Worm (Caenorhabditis elegans) whole organism, L1 larva: ENCODE data around the gene F35H12.6.
A peak's percentile ranks its signal among the peaks of the same experiment; 100 is the strongest.

Experiments
- C04F5.9 ChIP-seq: sonication (generic microtip); optimal IDR thresholded peaks from 2 replicates; lab custom pipeline; 2016; ENCODE audit warnings: missing genetic modification characterization, missing compliant biosample characterization
- C16A3.4 ChIP-seq: fragments of 150-350 bp; optimal IDR thresholded peaks from 2 replicates; lab custom pipeline; 2014; ENCODE audit warnings: missing biosample characterization, missing genetic modification characterization
- aha-1 ChIP-seq: fragments of 150-350 bp; optimal IDR thresholded peaks from 2 replicates; lab custom pipeline; 2014; ENCODE audit warnings: missing biosample characterization, missing genetic modification characterization
- alr-1 ChIP-seq: fragments of 200-800 bp; sonication (Bioruptor generic); optimal IDR thresholded peaks from 2 replicates; lab custom pipeline; 2018; ENCODE audit warnings: borderline replicate concordance, mild to moderate bottlenecking, missing genetic modification characterization, missing compliant biosample characterization
- ceh-63 ChIP-seq: fragments of 200-800 bp; sonication (Bioruptor generic); optimal IDR thresholded peaks from 2 replicates; lab custom pipeline; 2018; ENCODE audit warnings: mild to moderate bottlenecking, missing genetic modification characterization, missing compliant biosample characterization
- ceh-88 ChIP-seq: fragments of 200-800 bp; sonication (Bioruptor generic); IDR thresholded peaks from 2 replicates; pipeline ENCODE4 v1.3.6; 2022; ENCODE audit warnings: missing genetic modification characterization, missing compliant biosample characterization
- ceh-90 ChIP-seq: sonication (generic microtip); optimal IDR thresholded peaks from 2 replicates; lab custom pipeline; 2016; ENCODE audit warnings: missing genetic modification characterization, missing compliant biosample characterization
- ces-1 ChIP-seq: fragments of 150-350 bp; optimal IDR thresholded peaks from 2 replicates; lab custom pipeline; 2014; ENCODE audit warnings: missing biosample characterization, missing genetic modification reagents, missing genetic modification characterization
- dpl-1 ChIP-seq, 3 experiments: fragments of 150-350 bp in 2 of 3; sonication (generic microtip) in 1 of 3; optimal IDR thresholded peaks; 2 replicates each; lab custom pipeline; 2014 to 2017; ENCODE audit warnings: missing biosample characterization in 3 of 3, missing genetic modification characterization in 3 of 3, missing genetic modification reagents in 3 of 3
- efl-1 ChIP-seq, 4 experiments: fragments of 150-350 bp; optimal IDR thresholded peaks in 3 of 4; peaks in 1 of 4; 1 replicate in 1 of 4; 2 replicates in 3 of 4; lab custom pipeline; 2014; ENCODE audit warnings: missing biosample characterization in 2 of 4, missing genetic modification characterization in 2 of 4, missing genetic modification reagents in 2 of 4
- efl-3 ChIP-seq: fragments of 200-800 bp; sonication (Bioruptor generic); optimal IDR thresholded peaks from 2 replicates; lab custom pipeline; 2018; ENCODE audit warnings: mild to moderate bottlenecking, missing genetic modification characterization, missing compliant biosample characterization
- egl-13 ChIP-seq: sonication (generic microtip); optimal IDR thresholded peaks from 2 replicates; lab custom pipeline; 2016; ENCODE audit warnings: missing genotype, missing genetic modification reagents, missing genetic modification characterization, missing compliant biosample characterization
- egl-27 ChIP-seq, 2 experiments: fragments of 150-350 bp in 1 of 2; sonication (generic microtip); optimal IDR thresholded peaks; 3 replicates each; lab custom pipeline; 2017 to 2018; ENCODE audit warnings: missing biosample characterization in 2 of 2, missing genetic modification characterization in 2 of 2, missing genetic modification reagents in 2 of 2
- ets-5 ChIP-seq: fragments of 200-800 bp; sonication (Bioruptor generic); IDR thresholded peaks from 2 replicates; pipeline ENCODE4 v1.3.6; 2022; ENCODE audit warnings: missing genetic modification characterization, missing compliant biosample characterization
- fkh-10 ChIP-seq: sonication (generic microtip); optimal IDR thresholded peaks from 2 replicates; lab custom pipeline; 2017; ENCODE audit warnings: missing biosample characterization, missing genetic modification reagents, missing genetic modification characterization
- fkh-4 ChIP-seq: sonication (generic microtip); optimal IDR thresholded peaks from 2 replicates; lab custom pipeline; 2016; ENCODE audit warnings: missing compliant biosample characterization, missing genetic modification characterization, borderline replicate concordance
- fos-1 ChIP-seq: fragments of 150-350 bp; optimal IDR thresholded peaks from 2 replicates; lab custom pipeline; 2014; ENCODE audit warnings: missing biosample characterization, missing genetic modification characterization
- grh-1 ChIP-seq: fragments of 200-800 bp; sonication (Bioruptor generic); IDR thresholded peaks from 2 replicates; pipeline ENCODE4 v1.3.6; 2022; ENCODE audit warnings: missing genetic modification reagents, missing genetic modification characterization, missing compliant biosample characterization
- hlh-17 ChIP-seq: fragments of 200-800 bp; sonication (Bioruptor generic); optimal IDR thresholded peaks from 2 replicates; lab custom pipeline; 2018; ENCODE audit warnings: missing genetic modification characterization, mild to moderate bottlenecking, missing compliant biosample characterization, moderate library complexity, borderline replicate concordance
- hlh-4 ChIP-seq: sonication (generic microtip); optimal IDR thresholded peaks from 2 replicates; lab custom pipeline; 2016; ENCODE audit warnings: mild to moderate bottlenecking, missing genetic modification characterization, missing compliant biosample characterization
- hpl-2 ChIP-seq: fragments of 150-350 bp; optimal IDR thresholded peaks from 2 replicates; lab custom pipeline; 2014; ENCODE audit warnings: missing biosample characterization, missing genetic modification reagents, missing genetic modification characterization
- isw-1 ChIP-seq: fragments of 200-800 bp; sonication (Bioruptor generic); IDR thresholded peaks from 2 replicates; pipeline ENCODE4 v1.3.6; 2022; ENCODE audit warnings: missing genetic modification characterization, missing compliant biosample characterization
- lin-13 ChIP-seq: fragments of 150-350 bp; optimal IDR thresholded peaks from 2 replicates; lab custom pipeline; 2014; ENCODE audit warnings: missing biosample characterization, missing genetic modification reagents, missing genetic modification characterization
- lin-14 ChIP-seq: fragments of 200-800 bp; sonication (Bioruptor generic); optimal IDR thresholded peaks from 2 replicates; lab custom pipeline; 2018; ENCODE audit warnings: mild to moderate bottlenecking, missing genetic modification characterization, moderate library complexity, missing compliant biosample characterization
- lin-15B ChIP-seq: fragments of 150-350 bp; sonication (generic microtip); optimal IDR thresholded peaks from 3 replicates; lab custom pipeline; 2014; ENCODE audit warnings: missing biosample characterization, missing genetic modification characterization
- lir-3 ChIP-seq: sonication (generic microtip); optimal IDR thresholded peaks from 2 replicates; lab custom pipeline; 2016; ENCODE audit warnings: mild to moderate bottlenecking, missing genetic modification characterization, moderate library complexity, missing compliant biosample characterization; ENCODE audit not compliant: poor library complexity
- lsy-2 ChIP-seq, 2 experiments: fragments of 150-350 bp; optimal IDR thresholded peaks; 2 replicates each; lab custom pipeline; 2014; ENCODE audit warnings: missing biosample characterization in 2 of 2, missing genetic modification characterization in 2 of 2
- mdl-1 ChIP-seq, 2 experiments: fragments of 150-350 bp; optimal IDR thresholded peaks; 2 replicates each; lab custom pipeline; 2014 to 2017; ENCODE audit warnings: missing biosample characterization in 2 of 2, missing genetic modification characterization in 2 of 2, inconsistent platforms in 1 of 2
- mef-2 ChIP-seq: fragments of 150-350 bp; optimal IDR thresholded peaks from 2 replicates; lab custom pipeline; 2014; ENCODE audit warnings: missing biosample characterization, missing genetic modification characterization
- nhr-20 ChIP-seq: sonication (generic microtip); optimal IDR thresholded peaks from 2 replicates; lab custom pipeline; 2016; ENCODE audit warnings: mild to moderate bottlenecking, missing genetic modification characterization, missing compliant biosample characterization
- nhr-28 ChIP-seq: fragments of 150-350 bp; optimal IDR thresholded peaks from 2 replicates; lab custom pipeline; 2014; ENCODE audit warnings: missing biosample characterization, missing genetic modification characterization
- nhr-76 ChIP-seq: sonication (generic microtip); optimal IDR thresholded peaks from 2 replicates; lab custom pipeline; 2017; ENCODE audit warnings: missing biosample characterization, missing genetic modification characterization
- nhr-84 ChIP-seq: sonication (generic microtip); optimal IDR thresholded peaks from 2 replicates; lab custom pipeline; 2017; ENCODE audit warnings: missing biosample characterization, missing genetic modification characterization
- pag-3 ChIP-seq: sonication (generic microtip); optimal IDR thresholded peaks from 2 replicates; lab custom pipeline; 2017; ENCODE audit warnings: missing genetic modification characterization, mild to moderate bottlenecking, missing compliant biosample characterization, antibody characterized with exemption, borderline replicate concordance; ENCODE audit not compliant: insufficient read depth
- rnt-1 ChIP-seq: sonication (generic microtip); optimal IDR thresholded peaks from 2 replicates; lab custom pipeline; 2016; ENCODE audit warnings: mild to moderate bottlenecking, missing genetic modification characterization, moderate library complexity, missing compliant biosample characterization
- skn-1 ChIP-seq: fragments of 150-350 bp; optimal IDR thresholded peaks from 2 replicates; lab custom pipeline; 2014; ENCODE audit warnings: missing biosample characterization, missing genetic modification characterization
- sup-37 ChIP-seq: fragments of 200-800 bp; sonication (Bioruptor generic); optimal IDR thresholded peaks from 2 replicates; lab custom pipeline; 2018; ENCODE audit warnings: mild to moderate bottlenecking, missing genetic modification characterization, missing compliant biosample characterization
- swsn-7 ChIP-seq: sonication (generic microtip); optimal IDR thresholded peaks from 2 replicates; lab custom pipeline; 2016; ENCODE audit warnings: missing genetic modification characterization, missing compliant biosample characterization
- unc-30 ChIP-seq: sonication (generic microtip); optimal IDR thresholded peaks from 2 replicates; lab custom pipeline; 2017; ENCODE audit warnings: missing biosample characterization, missing genetic modification characterization
- unc-62 ChIP-seq: fragments of 150-350 bp; optimal IDR thresholded peaks from 2 replicates; lab custom pipeline; 2014; ENCODE audit warnings: missing biosample characterization, missing genetic modification reagents, missing genetic modification characterization
- unc-86 ChIP-seq: sonication (generic microtip); optimal IDR thresholded peaks from 2 replicates; lab custom pipeline; 2016; ENCODE audit warnings: missing genetic modification characterization, missing compliant biosample characterization
- vab-15 ChIP-seq: sonication (generic microtip); optimal IDR thresholded peaks from 2 replicates; lab custom pipeline; 2017; ENCODE audit warnings: missing genotype, mild to moderate bottlenecking, missing genetic modification characterization, missing compliant biosample characterization
- xbp-1 ChIP-seq: sonication (generic microtip); optimal IDR thresholded peaks from 2 replicates; lab custom pipeline; 2016; ENCODE audit warnings: missing genetic modification characterization, missing compliant biosample characterization
- ztf-11 ChIP-seq, 2 experiments: sonication (generic microtip); optimal IDR thresholded peaks; 2 replicates each; lab custom pipeline; 2016 to 2017; ENCODE audit warnings: missing genetic modification characterization in 2 of 2, missing biosample characterization in 1 of 2, missing compliant biosample characterization in 1 of 2
- ztf-4 ChIP-seq: fragments of 150-350 bp; optimal IDR thresholded peaks from 2 replicates; lab custom pipeline; 2014; ENCODE audit warnings: missing biosample characterization, missing genetic modification characterization

The F35H12.6 gene

DNA sequence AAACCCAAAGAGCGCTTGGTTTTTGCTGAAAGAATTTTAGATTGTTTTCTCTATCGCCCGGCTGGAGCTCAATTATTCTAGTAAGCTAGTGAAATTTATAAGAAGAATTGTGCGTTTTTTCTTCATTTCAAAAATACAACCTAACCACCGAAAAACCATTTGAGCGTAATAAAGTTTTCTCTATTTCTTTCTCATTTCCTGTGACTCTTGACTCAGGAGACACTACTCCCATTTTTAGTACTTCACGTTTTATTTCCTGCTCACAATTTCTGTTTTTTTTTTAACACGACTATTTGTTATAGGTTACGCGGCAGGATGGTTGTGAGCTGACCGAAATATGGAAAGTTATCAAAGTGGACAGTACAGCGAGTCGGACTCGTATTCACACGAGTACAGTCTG is at the start of gene F35H12.6:
Gene F35H12.6 (plus strand): TSS at position 301 of the 400 bp plus-strand sequence.
- TF ChIP-seq fkh-4 (tag; lab: Kevin White, UChicago) (no peak), aha-1 (tag; lab: Kevin White, UChicago) (no peak), efl-3 (GFP tag; lab: Kevin White, UChicago) (no peak), ztf-11 (tag; optimal IDR thresholded peaks at IDR 0.05; lab: Kevin White, UChicago) (no peak), egl-27 (tag; optimal IDR thresholded peaks at IDR 0.05; lab: Kevin White, UChicago) (no peak), C04F5.9 (tag; lab: Kevin White, UChicago) (no peak), lir-3 (tag; lab: Kevin White, UChicago) (no peak), unc-30 (tag; lab: Kevin White, UChicago) (no peak), C16A3.4 (tag; lab: Kevin White, UChicago) (no peak), lin-15B (tag; lab: Kevin White, UChicago) (no peak)

DNA sequence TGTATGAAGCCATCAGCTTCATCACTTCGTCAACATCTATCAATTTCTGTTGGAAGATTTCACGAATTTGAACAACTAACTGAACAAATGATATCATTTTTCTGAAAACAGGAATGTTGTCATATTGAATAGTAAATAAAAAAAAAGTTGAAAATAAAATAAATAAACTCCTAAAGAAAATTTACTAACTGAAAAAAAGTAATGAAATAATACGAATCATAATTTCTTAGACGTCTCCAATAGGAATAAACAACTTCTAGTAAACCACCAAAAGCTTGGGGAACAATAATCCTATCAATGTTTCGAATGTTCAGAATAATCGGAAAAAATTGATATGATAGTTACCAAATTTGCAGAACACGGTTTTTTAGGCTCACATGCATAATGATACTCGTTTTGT is 49.6 kb upstream of the F35H12.6 start, which contains the start of gene cdo-1:
Gene cdo-1 (minus strand): TSS at position 101 of the 400 bp plus-strand sequence.
- no peak for TF ChIP-seq ceh-90 (tag; lab: Kevin White, UChicago)
- no peak for TF ChIP-seq mef-2 (tag; lab: Kevin White, UChicago)
- no peak for TF ChIP-seq aha-1 (tag; lab: Kevin White, UChicago)
- no peak for TF ChIP-seq grh-1 (GFP tag; lab: Robert Waterston, UW)
- TF ChIP-seq ceh-88 (GFP tag; lab: Robert Waterston, UW), result no peak
- TF ChIP-seq ets-5 (GFP tag; lab: Robert Waterston, UW), result no peak
- TF ChIP-seq lin-14 (GFP tag; lab: Kevin White, UChicago), result no peak
- no peak for TF ChIP-seq unc-62 (GFP tag; lab: Kevin White, UChicago)
- TF ChIP-seq pag-3 (tag; lab: Kevin White, UChicago), result no peak
- TF ChIP-seq sup-37 (GFP tag; lab: Kevin White, UChicago), result no peak
- no peak for TF ChIP-seq efl-1 (optimal IDR thresholded peaks at IDR 0.05; lab: Kevin White, UChicago)
- TF ChIP-seq efl-1 (GFP tag; optimal IDR thresholded peaks at IDR 0.05 in 1 of 2; lab: Kevin White, UChicago), result no peak
- no peak for TF ChIP-seq lin-13 (GFP tag; lab: Kevin White, UChicago)
- no peak for TF ChIP-seq xbp-1 (tag; lab: Kevin White, UChicago)
- TF ChIP-seq ztf-11 (tag; optimal IDR thresholded peaks at IDR 0.05; lab: Kevin White, UChicago), result no peak
- TF ChIP-seq lir-3 (tag; lab: Kevin White, UChicago), result no peak

DNA sequence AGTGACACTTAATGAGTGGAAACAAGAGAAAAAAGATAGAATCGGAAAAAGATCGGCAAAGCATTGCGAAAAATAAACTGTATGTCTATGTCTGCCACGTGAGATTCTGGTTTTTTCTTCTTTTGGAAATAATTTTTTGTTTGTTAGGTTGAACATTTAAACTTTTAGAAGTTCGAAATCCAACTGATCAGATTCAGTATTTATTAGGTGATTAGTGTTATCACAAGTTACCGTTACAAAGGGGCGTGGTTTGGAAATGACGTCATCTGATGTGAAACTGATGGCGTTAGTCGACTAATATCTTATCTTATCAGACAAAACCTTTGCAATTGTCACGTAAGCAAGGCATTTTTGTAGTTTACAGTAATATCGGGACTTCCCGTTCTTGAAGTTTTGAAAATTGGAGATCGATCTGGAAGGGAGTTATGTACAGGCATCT is 48.8 kb upstream of the F35H12.6 start:
- TF ChIP-seq egl-13 (tag; lab: Kevin White, UChicago), result no peak
- TF ChIP-seq lir-3 (tag; lab: Kevin White, UChicago), result peak; percentile 2
- peak; percentile 73 for TF ChIP-seq ztf-4
- peak in 1 of 2 experiments; percentile 42 for TF ChIP-seq mdl-1 (tag; optimal IDR thresholded peaks at IDR 0.05; lab: Kevin White, UChicago)
- TF ChIP-seq ceh-63, result no peak
- no peak for TF ChIP-seq lsy-2 (tag; optimal IDR thresholded peaks at IDR 0.05; lab: Kevin White, UChicago)
- no peak for TF ChIP-seq nhr-28
- no peak for TF ChIP-seq hpl-2 (GFP tag; lab: Kevin White, UChicago)
- TF ChIP-seq mef-2 (tag; lab: Kevin White, UChicago), result no peak
- no peak for TF ChIP-seq nhr-84 (tag; lab: Kevin White, UChicago)
- no peak for TF ChIP-seq swsn-7
- TF ChIP-seq vab-15 (tag; lab: Kevin White, UChicago), result no peak
- no peak for TF ChIP-seq fos-1
- TF ChIP-seq hlh-4, result no peak
- TF ChIP-seq ceh-90 (tag; lab: Kevin White, UChicago), result no peak
- TF ChIP-seq ceh-88 (GFP tag; lab: Robert Waterston, UW), result no peak
- no peak for TF ChIP-seq fkh-10 (GFP tag; lab: Kevin White, UChicago)
- no peak for TF ChIP-seq nhr-76 (tag; lab: Kevin White, UChicago)
- peak; percentile 73 for TF ChIP-seq nhr-20 (tag; lab: Kevin White, UChicago)
- no peak for TF ChIP-seq dpl-1 (GFP tag; optimal IDR thresholded peaks at IDR 0.05; lab: Kevin White, UChicago)
- peak; percentile 79 for TF ChIP-seq grh-1 (GFP tag; lab: Robert Waterston, UW)
- TF ChIP-seq skn-1 (tag; lab: Kevin White, UChicago), result no peak
- TF ChIP-seq lin-15B (tag; lab: Kevin White, UChicago), result no peak
- no peak for TF ChIP-seq sup-37 (GFP tag; lab: Kevin White, UChicago)
- no peak for TF ChIP-seq ztf-11 (tag; optimal IDR thresholded peaks at IDR 0.05; lab: Kevin White, UChicago)
- TF ChIP-seq isw-1, result no peak
- no peak for TF ChIP-seq ces-1 (GFP tag; lab: Kevin White, UChicago)
- TF ChIP-seq lin-14 (GFP tag; lab: Kevin White, UChicago), result peak; percentile 68
- no peak for TF ChIP-seq alr-1
- no peak for TF ChIP-seq rnt-1 (tag; lab: Kevin White, UChicago)
- TF ChIP-seq hlh-17 (GFP tag; lab: Kevin White, UChicago), result no peak
- TF ChIP-seq C16A3.4 (tag; lab: Kevin White, UChicago), result peak; percentile 35
- no peak for TF ChIP-seq unc-86 (tag; lab: Kevin White, UChicago)
